Worm (Caenorhabditis elegans): ENCODE measurements around the gene znf-782.
"Not testable (repeated sequence)": the region's sequence is repeated elsewhere in the genome, so short reads cannot be mapped to it uniquely, and the experiment has no call there.

The znf-782 gene

DNA sequence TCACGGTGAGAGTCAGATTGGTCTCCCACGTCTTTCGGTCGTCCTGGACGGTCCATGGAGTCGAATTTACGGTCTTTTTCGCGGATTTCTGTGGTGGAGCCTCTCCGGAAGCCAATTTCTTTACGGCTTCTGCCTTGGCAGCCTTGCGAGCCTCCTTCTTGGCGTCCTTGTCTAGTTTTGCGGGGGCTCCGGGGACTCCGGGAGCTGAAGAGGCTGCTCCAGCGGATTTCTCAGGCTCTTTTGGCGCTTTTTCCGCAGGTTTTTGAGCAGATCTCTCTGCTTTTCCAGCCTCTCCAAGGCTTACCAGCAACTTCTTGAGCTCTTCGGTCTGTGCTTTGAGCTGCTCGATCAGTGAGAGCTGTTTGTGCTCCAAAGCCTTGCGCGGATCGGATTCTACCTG lies 11.6 kb downstream of the znf-782 start:
- TF ChIP-seq drap-1 (GFP tag; optimal IDR thresholded peaks at IDR 0.05) (no peak), cnd-1 (tag; optimal IDR thresholded peaks at IDR 0.05) (no peak), snpc-4 (tag; optimal IDR thresholded peaks at IDR 0.05) (no peak), sptf-1 (tag; optimal IDR thresholded peaks at IDR 0.05) (no peak), lin-32 (GFP tag; optimal IDR thresholded peaks at IDR 0.05) (no peak), pha-4 (tag; optimal IDR thresholded peaks at IDR 0.05) (no peak), M03D4.4 (tag; optimal IDR thresholded peaks at IDR 0.05) (no peak), nhr-76 (tag; optimal IDR thresholded peaks at IDR 0.05) (no peak), nhr-2 (tag; optimal IDR thresholded peaks at IDR 0.05) (no peak), nhr-28 (tag; optimal IDR thresholded peaks at IDR 0.05) (no peak), blmp-1 (tag; optimal IDR thresholded peaks at IDR 0.05) (no peak), bed-3 (GFP tag; optimal IDR thresholded peaks at IDR 0.05) (no peak), ztf-11 (tag; optimal IDR thresholded peaks at IDR 0.05) (no peak), unc-62 (GFP tag; optimal IDR thresholded peaks at IDR 0.05) (no peak), hlh-1 (tag; optimal IDR thresholded peaks at IDR 0.05) (no peak), ceh-83 (GFP tag; optimal IDR thresholded peaks at IDR 0.05) (no peak), tbx-8 (GFP tag; optimal IDR thresholded peaks at IDR 0.05) (no peak), unc-120 (tag; optimal IDR thresholded peaks at IDR 0.05; ENCODE audit: poor library complexity, severe bottlenecking) (no peak), lin-13 (tag; optimal IDR thresholded peaks at IDR 0.05) (no peak), sem-2 (GFP tag; optimal IDR thresholded peaks at IDR 0.05) (no peak)

- TF ChIP-seq lin-13 (tag; optimal IDR thresholded peaks at IDR 0.05) (no peak), ces-1 (GFP tag; optimal IDR thresholded peaks at IDR 0.05) (peak; percentile 42)
Observed at ce11 chrIV:1054736-1055135, 12.6 kb downstream of the znf-782 start, which contains the start of gene dcap-1. TSS of gene dcap-1 (minus strand) at chrIV:1054794.

DNA sequence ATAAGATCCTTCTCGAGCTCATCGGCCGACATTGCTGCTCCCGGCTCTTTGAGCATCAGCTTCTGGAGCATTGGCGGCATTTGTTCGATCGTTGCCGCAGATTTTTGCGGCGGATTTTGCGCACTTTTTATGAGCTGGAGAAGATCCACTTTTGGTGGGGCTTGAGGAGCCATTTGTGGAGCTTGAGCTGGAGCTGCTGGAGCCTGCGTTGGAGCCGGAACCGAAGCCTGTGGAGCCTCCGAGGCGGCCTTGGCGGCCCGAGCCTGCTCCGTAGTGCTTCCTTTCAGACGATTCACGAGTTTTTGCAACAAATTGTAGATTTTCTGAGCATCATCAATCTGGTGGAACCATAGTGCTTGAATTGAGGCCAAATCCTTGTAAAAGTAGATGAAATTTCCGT lies 13.3 kb downstream of the znf-782 start:
- no peak for TF ChIP-seq lin-13 (tag; optimal IDR thresholded peaks at IDR 0.05)
- TF ChIP-seq unc-120 (tag; optimal IDR thresholded peaks at IDR 0.05; ENCODE audit: poor library complexity, severe bottlenecking) = no peak
- no peak for TF ChIP-seq ceh-43 (GFP tag; optimal IDR thresholded peaks at IDR 0.05)
- TF ChIP-seq flh-1 (GFP tag; optimal IDR thresholded peaks at IDR 0.05) = no peak
- no peak for TF ChIP-seq blmp-1 (tag; optimal IDR thresholded peaks at IDR 0.05)

DNA sequence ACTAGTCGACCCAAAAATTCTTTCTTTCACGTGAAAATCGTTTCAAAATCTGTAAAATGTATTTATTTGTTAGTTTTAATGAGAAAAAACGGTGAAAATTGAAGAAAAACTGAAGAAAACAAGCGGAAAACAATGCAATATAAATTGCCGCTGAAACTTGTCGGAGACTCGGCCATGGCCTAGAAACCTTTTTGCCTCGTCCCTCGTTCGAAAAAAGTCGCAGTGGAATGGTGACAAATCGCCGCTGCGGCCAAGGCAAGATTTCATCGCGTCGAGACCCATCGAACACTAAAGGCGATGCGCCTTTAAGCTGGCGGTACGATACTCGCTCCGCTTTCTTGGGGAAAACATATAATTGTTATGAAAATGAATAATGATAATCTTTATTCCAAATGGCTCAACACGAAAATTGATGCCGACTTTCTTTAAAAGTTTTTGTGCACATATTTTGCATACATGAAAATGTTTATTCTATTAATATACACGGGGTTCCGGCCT lies 15.6 kb downstream of the znf-782 start, which contains the start of gene Y55F3AM.21:
Y55F3AM.21 (minus strand) TSS at position 51 of the 498 bp plus-strand sequence.
- not testable (repeated sequence) for TF ChIP-seq blmp-1 (tag; optimal IDR thresholded peaks at IDR 0.05); snpc-4 (tag; optimal IDR thresholded peaks at IDR 0.05); ceh-83 (GFP tag; optimal IDR thresholded peaks at IDR 0.05)

DNA sequence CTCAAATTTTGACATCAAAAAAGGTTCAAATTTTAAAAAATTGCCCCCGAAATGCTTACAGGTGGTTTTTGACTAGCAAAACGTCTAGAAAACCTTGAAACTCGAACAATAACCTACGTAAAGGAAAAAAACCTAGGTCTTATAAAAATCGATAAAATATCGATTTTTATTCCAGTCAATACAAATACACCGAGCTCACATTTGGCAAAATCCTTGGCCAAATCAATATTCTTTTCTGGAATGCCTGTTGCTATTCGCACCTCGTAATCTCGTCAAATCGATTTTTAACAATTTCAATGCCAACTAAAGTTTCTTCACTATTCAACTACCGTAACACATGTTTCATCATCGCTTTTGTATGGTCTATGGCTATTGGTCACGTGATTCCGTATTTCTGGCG lies 20.3 kb downstream of the znf-782 start:
- TF ChIP-seq elt-1 (tag; optimal IDR thresholded peaks at IDR 0.05; ENCODE audit: borderline replicate concordance, insufficient read depth) (no peak), unc-39 (tag; optimal IDR thresholded peaks at IDR 0.05) (no peak), ceh-43 (GFP tag; optimal IDR thresholded peaks at IDR 0.05) (no peak), ham-2 (GFP tag; optimal IDR thresholded peaks at IDR 0.05) (no peak), ceh-83 (GFP tag; optimal IDR thresholded peaks at IDR 0.05) (no peak), lsy-2 (tag; optimal IDR thresholded peaks at IDR 0.05) (no peak), ces-1 (GFP tag; optimal IDR thresholded peaks at IDR 0.05) (no peak), drap-1 (GFP tag; optimal IDR thresholded peaks at IDR 0.05) (no peak)

DNA sequence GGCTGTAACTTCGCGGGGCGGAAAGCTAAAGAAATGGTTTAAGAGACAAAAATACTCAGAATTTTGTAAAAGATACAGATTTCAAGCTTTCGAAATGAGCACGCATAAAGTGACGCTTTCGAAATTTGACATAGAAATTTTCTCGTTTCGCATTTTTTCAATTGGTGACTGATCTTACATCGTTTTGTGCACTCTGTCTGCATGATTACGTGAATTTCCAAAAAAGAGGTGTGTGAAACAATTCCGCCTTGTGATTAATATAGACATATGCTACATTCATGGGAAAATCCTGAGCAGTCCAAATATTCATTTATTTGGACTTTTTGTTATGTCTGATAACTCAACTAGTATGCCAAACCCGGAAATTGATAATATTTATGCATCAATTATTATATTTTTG lies 21.6 kb downstream of the znf-782 start, which contains the start of gene srx-12:
srx-12 (plus strand) TSS at position 301 of the 400 bp plus-strand sequence.
- TF ChIP-seq unc-120 (tag; optimal IDR thresholded peaks at IDR 0.05; ENCODE audit: poor library complexity, severe bottlenecking) (no peak), drap-1 (GFP tag; optimal IDR thresholded peaks at IDR 0.05) (no peak), ham-2 (GFP tag; optimal IDR thresholded peaks at IDR 0.05) (no peak), lin-32 (GFP tag; optimal IDR thresholded peaks at IDR 0.05) (no peak), ceh-83 (GFP tag; optimal IDR thresholded peaks at IDR 0.05) (no peak), nhr-28 (tag; optimal IDR thresholded peaks at IDR 0.05) (no peak), sem-2 (GFP tag; optimal IDR thresholded peaks at IDR 0.05) (no peak), mls-2 (tag; optimal IDR thresholded peaks at IDR 0.05) (no peak), elt-3 (tag; optimal IDR thresholded peaks at IDR 0.05) (no peak), lsy-2 (tag; optimal IDR thresholded peaks at IDR 0.05) (no peak), snpc-4 (tag; optimal IDR thresholded peaks at IDR 0.05) (no peak), flh-1 (GFP tag; optimal IDR thresholded peaks at IDR 0.05) (no peak), nhr-12 (tag; optimal IDR thresholded peaks at IDR 0.05) (no peak), mab-5 (tag; optimal IDR thresholded peaks at IDR 0.05) (no peak), tbx-8 (GFP tag; optimal IDR thresholded peaks at IDR 0.05) (no peak), lin-13 (tag; optimal IDR thresholded peaks at IDR 0.05) (no peak)
